Fruit fly (Drosophila melanogaster) whole organism, pupa: ENCODE results near the gene Usp5.

Experiments used
- CG10348 ChIP-seq: fragments of 200-800 bp; sonication (Bioruptor generic); IDR thresholded peaks from 2 replicates; pipeline ENCODE4 v1.3.6; 2022; ENCODE audit warnings: missing biosample characterization, missing genetic modification characterization
- CG12605 ChIP-seq: fragments of 200-800 bp; sonication (Bioruptor generic); IDR thresholded peaks from 2 replicates; pipeline ENCODE4 v1.3.6; 2022; ENCODE audit warnings: missing biosample characterization, missing genetic modification characterization
- CG13204 ChIP-seq: fragments of 200-800 bp; sonication (Bioruptor generic); optimal IDR thresholded peaks from 2 replicates; lab custom pipeline; 2018; ENCODE audit warnings: missing biosample characterization, mild to moderate bottlenecking, missing genetic modification characterization, moderate library complexity
- CG14655 ChIP-seq: fragments of 200-800 bp; sonication (Bioruptor generic); optimal IDR thresholded peaks from 3 replicates; lab custom pipeline; 2017; ENCODE audit warnings: mild to moderate bottlenecking, missing biosample characterization, missing genetic modification reagents, missing genetic modification characterization
- CG15710 ChIP-seq: fragments of 200-800 bp; sonication (Bioruptor generic); optimal IDR thresholded peaks from 2 replicates; lab custom pipeline; 2018; ENCODE audit warnings: missing biosample characterization, mild to moderate bottlenecking, missing genetic modification characterization, moderate library complexity
- CG17806 ChIP-seq: fragments of 200-800 bp; sonication (Bioruptor generic); optimal IDR thresholded peaks from 2 replicates; lab custom pipeline; 2018; ENCODE audit warnings: missing biosample characterization, mild to moderate bottlenecking, missing genetic modification characterization, moderate library complexity
- CG32121 ChIP-seq: fragments of 200-800 bp; sonication (Bioruptor generic); IDR thresholded peaks from 2 replicates; pipeline ENCODE4 v1.3.6; 2022; ENCODE audit warnings: missing biosample characterization, missing genetic modification characterization
- CG34367 ChIP-seq: fragments of 200-800 bp; sonication (Bioruptor generic); optimal IDR thresholded peaks from 2 replicates; lab custom pipeline; 2018; ENCODE audit warnings: missing biosample characterization, mild to moderate bottlenecking, missing genetic modification characterization
- CG4496 ChIP-seq: fragments of 200-800 bp; sonication (Bioruptor generic); IDR thresholded peaks from 3 replicates; pipeline ENCODE4 v1.3.6; 2022; ENCODE audit warnings: missing biosample characterization, missing genetic modification characterization
- CG8159 ChIP-seq: fragments of 200-800 bp; sonication (Bioruptor generic); optimal IDR thresholded peaks from 3 replicates; lab custom pipeline; 2018; ENCODE audit warnings: missing biosample characterization, mild to moderate bottlenecking, missing genetic modification characterization, moderate library complexity
- CG8301 ChIP-seq: fragments of 200-800 bp; sonication (Bioruptor generic); optimal IDR thresholded peaks from 2 replicates; lab custom pipeline; 2018; ENCODE audit warnings: missing biosample characterization, mild to moderate bottlenecking, missing genetic modification characterization
- CG9948 ChIP-seq: fragments of 200-800 bp; sonication (Bioruptor generic); optimal IDR thresholded peaks from 2 replicates; lab custom pipeline; 2018; ENCODE audit warnings: missing biosample characterization, mild to moderate bottlenecking, missing genetic modification characterization, moderate library complexity
- D1 ChIP-seq: fragments of 200-800 bp; sonication (Bioruptor generic); optimal IDR thresholded peaks from 2 replicates; lab custom pipeline; 2018; ENCODE audit warnings: missing biosample characterization, mild to moderate bottlenecking, missing genetic modification characterization, moderate library complexity
- EcR ChIP-seq: fragments of 200-800 bp; sonication (Bioruptor generic); optimal IDR thresholded peaks from 3 replicates; lab custom pipeline; 2019; ENCODE audit warnings: missing biosample characterization, missing genetic modification characterization, mild to moderate bottlenecking, moderate library complexity, missing genetic modification reagents
- Ets98B ChIP-seq: fragments of 200-800 bp; sonication (Bioruptor generic); IDR thresholded peaks from 2 replicates; pipeline ENCODE4 v1.3.6; 2022; ENCODE audit warnings: missing biosample characterization, missing genetic modification characterization
- Pif1A ChIP-seq: fragments of 200-800 bp; sonication (Bioruptor generic); optimal IDR thresholded peaks from 3 replicates; lab custom pipeline; 2016; ENCODE audit warnings: missing biosample characterization, missing genetic modification characterization
- Pif1B ChIP-seq: fragments of 200-800 bp; sonication (Bioruptor generic); optimal IDR thresholded peaks from 3 replicates; lab custom pipeline; 2016; ENCODE audit warnings: missing biosample characterization, missing genetic modification characterization
- Snoo ChIP-seq: fragments of 200-800 bp; sonication (Bioruptor generic); optimal IDR thresholded peaks from 3 replicates; lab custom pipeline; 2017; ENCODE audit warnings: missing biosample characterization, mild to moderate bottlenecking, missing genetic modification characterization, inconsistent platforms
- fd96Ca ChIP-seq: fragments of 200-800 bp; sonication (Bioruptor generic); IDR thresholded peaks from 3 replicates; pipeline ENCODE4 v1.3.6; 2022; ENCODE audit warnings: missing biosample characterization, missing genetic modification characterization
- gl ChIP-seq: fragments of 200-800 bp; sonication (Bioruptor generic); optimal IDR thresholded peaks from 2 replicates; lab custom pipeline; 2018; ENCODE audit warnings: missing biosample characterization, mild to moderate bottlenecking, missing genetic modification characterization
- rn ChIP-seq: fragments of 200-800 bp; sonication (Bioruptor generic); IDR thresholded peaks from 2 replicates; pipeline ENCODE4 v1.3.6; 2022; ENCODE audit warnings: missing biosample characterization, missing genetic modification characterization

The Usp5 gene

dm6 chr3L:3192333-3192894 lies 44.3 kb upstream of the Usp5 start, which contains the start of gene CG14965:
TSS of gene CG14965 (minus strand) at chr3L:3192491.
- TF ChIP-seq CG17806 (tag; lab: Kevin White, UChicago) (no peak), D1 (tag; lab: Kevin White, UChicago) (no peak), CG8159 (no peak), CG13204 (GFP tag; lab: Kevin White, UChicago) (no peak), CG34367 (no peak), Snoo (tag; lab: Kevin White, UChicago) (no peak), rn (GFP tag; lab: Robert Waterston, UW) (no peak), CG12605 (GFP tag; lab: Robert Waterston, UW) (no peak), CG32121 (GFP tag; lab: Robert Waterston, UW) (no peak), fd96Ca (GFP tag; lab: Robert Waterston, UW) (no peak)

dm6 chr3L:3189647-3190046 lies 41.5 kb upstream of the Usp5 start, which contains the start of the genes CG42525 and CG14958:
TSS of gene CG42525 (minus strand) at chr3L:3189747.
TSS of gene CG14958 (plus strand) at chr3L:3189978.
- no peak for TF ChIP-seq CG15710

- TF ChIP-seq CG10348 (no peak), gl (no peak), CG34367 (no peak), Ets98B (GFP tag; lab: Robert Waterston, UW) (no peak), CG12605 (GFP tag; lab: Robert Waterston, UW) (no peak), CG4496 (GFP tag; lab: Robert Waterston, UW) (no peak)
Observed at dm6 chr3L:3187263-3187662, 39.1 kb upstream of the Usp5 start, which contains the start of gene CG14957. TSS of gene CG14957 (plus strand) at chr3L:3187563.

dm6 chr3L:3186364-3186763 lies 38.2 kb upstream of the Usp5 start, which contains the start of gene CG32284:
TSS of gene CG32284 (plus strand) at chr3L:3186664.
- TF ChIP-seq EcR = no peak
- TF ChIP-seq CG32121 (GFP tag; lab: Robert Waterston, UW) = no peak
- no peak for TF ChIP-seq Pif1A (GFP tag; lab: Kevin White, UChicago)
- TF ChIP-seq CG8159 = no peak
- no peak for TF ChIP-seq CG8301
- TF ChIP-seq CG12605 (GFP tag; lab: Robert Waterston, UW) = no peak
- no peak for TF ChIP-seq CG34367
- no peak for TF ChIP-seq CG17806 (tag; lab: Kevin White, UChicago)
- TF ChIP-seq D1 (tag; lab: Kevin White, UChicago) = no peak
- TF ChIP-seq CG4496 (GFP tag; lab: Robert Waterston, UW) = no peak
- no peak for TF ChIP-seq Pif1B (GFP tag; lab: Kevin White, UChicago)
- no peak for TF ChIP-seq CG15710
- TF ChIP-seq CG13204 (GFP tag; lab: Kevin White, UChicago) = no peak
- TF ChIP-seq Snoo (tag; lab: Kevin White, UChicago) = no peak

- TF ChIP-seq CG14655 (GFP tag; lab: Kevin White, UChicago) = no peak
Observed at dm6 chr3L:3184104-3184503, 35.9 kb upstream of the Usp5 start, which contains the start of gene CG42494. TSS of gene CG42494 (plus strand) at chr3L:3184404.

- TF ChIP-seq Ets98B (GFP tag; lab: Robert Waterston, UW) = peak; percentile 92
- TF ChIP-seq CG15710 = peak; percentile 93
- TF ChIP-seq CG14655 (GFP tag; lab: Kevin White, UChicago) = no peak
- peak; percentile 98 for TF ChIP-seq EcR
- peak; percentile 81 for TF ChIP-seq CG32121 (GFP tag; lab: Robert Waterston, UW)
- peak; percentile 92 for TF ChIP-seq Snoo (tag; lab: Kevin White, UChicago)
- peak; percentile 89 for TF ChIP-seq CG34367
- no peak for TF ChIP-seq Pif1A (GFP tag; lab: Kevin White, UChicago)
- peak; percentile 87 for TF ChIP-seq CG13204 (GFP tag; lab: Kevin White, UChicago)
- TF ChIP-seq fd96Ca (GFP tag; lab: Robert Waterston, UW) = peak; percentile 92
- peak; percentile 19; the same call in 1 of the 2 replicates for TF ChIP-seq CG10348
- peak; percentile 92 for TF ChIP-seq Pif1B (GFP tag; lab: Kevin White, UChicago)
- peak; percentile 78 for TF ChIP-seq rn (GFP tag; lab: Robert Waterston, UW)
- peak; percentile 89 for TF ChIP-seq gl
- TF ChIP-seq CG17806 (tag; lab: Kevin White, UChicago) = peak; percentile 93
- peak; percentile 91 for TF ChIP-seq CG12605 (GFP tag; lab: Robert Waterston, UW)
- TF ChIP-seq CG8301 = peak; percentile 94
- peak; percentile 93 for TF ChIP-seq CG9948 (tag; lab: Kevin White, UChicago)
- TF ChIP-seq CG4496 (GFP tag; lab: Robert Waterston, UW) = peak; percentile 95
- peak; percentile 95 for TF ChIP-seq CG8159
- no peak for TF ChIP-seq D1 (tag; lab: Kevin White, UChicago)
Observed at dm6 chr3L:3179474-3179873, 31.3 kb upstream of the Usp5 start.

- 0 out of 3 replicates have a peak, but pooled peaks have one; percentile 53 for TF ChIP-seq fd96Ca (GFP tag; lab: Robert Waterston, UW)
- TF ChIP-seq CG32121 (GFP tag; lab: Robert Waterston, UW) = peak; percentile 35; the same call in 1 of the 2 replicates
- TF ChIP-seq CG9948 (tag; lab: Kevin White, UChicago) = no peak
- TF ChIP-seq CG10348 = peak; percentile 16; the same call in 1 of the 2 replicates
- peak; percentile 7 for TF ChIP-seq EcR
- no peak for TF ChIP-seq CG8159
- no peak for TF ChIP-seq CG34367
- TF ChIP-seq CG14655 (GFP tag; lab: Kevin White, UChicago) = no peak
Observed at dm6 chr3L:3178530-3179096, 30.5 kb upstream of the Usp5 start, which contains the start of the genes MnM and Girdin. TSS of gene MnM (minus strand) at chr3L:3178580. TSS of gene Girdin (plus strand) at chr3L:3178930.
